Worm (Caenorhabditis elegans) whole organism, mixed stage, embryonic: ENCODE data around the gene M02D8.5.

Experiments
- M03D4.4 ChIP-seq: sonication (generic microtip); optimal IDR thresholded peaks from 2 replicates; lab custom pipeline; 2017; ENCODE audit warnings: mild to moderate bottlenecking, missing genetic modification characterization, missing compliant biosample characterization
- blmp-1 ChIP-seq: fragments of 150-350 bp; optimal IDR thresholded peaks from 2 replicates; lab custom pipeline; 2014; ENCODE audit warnings: missing biosample characterization, missing genetic modification characterization
- ceh-39 ChIP-seq: fragments of 150-350 bp; optimal IDR thresholded peaks from 2 replicates; lab custom pipeline; 2014; ENCODE audit warnings: missing biosample characterization, missing genetic modification characterization
- ceh-43 ChIP-seq: fragments of 200-800 bp; sonication (Bioruptor generic); optimal IDR thresholded peaks from 2 replicates; lab custom pipeline; 2018; ENCODE audit warnings: mild to moderate bottlenecking, missing genetic modification characterization, moderate library complexity, missing compliant biosample characterization
- ceh-83 ChIP-seq: fragments of 200-800 bp; sonication (Bioruptor generic); optimal IDR thresholded peaks from 2 replicates; lab custom pipeline; 2018; ENCODE audit warnings: mild to moderate bottlenecking, missing genetic modification characterization, missing compliant biosample characterization
- ces-1 ChIP-seq: fragments of 150-350 bp; optimal IDR thresholded peaks from 2 replicates; lab custom pipeline; 2014; ENCODE audit warnings: missing biosample characterization, missing genetic modification reagents, missing genetic modification characterization
- cnd-1 ChIP-seq: fragments of 200-800 bp; sonication (Bioruptor generic); optimal IDR thresholded peaks from 2 replicates; lab custom pipeline; 2018; ENCODE audit warnings: mild to moderate bottlenecking, missing genetic modification characterization, missing compliant biosample characterization
- drap-1 ChIP-seq: fragments of 200-800 bp; sonication (Bioruptor generic); optimal IDR thresholded peaks from 3 replicates; lab custom pipeline; 2018; ENCODE audit warnings: mild to moderate bottlenecking, missing genetic modification characterization, missing compliant biosample characterization
- elt-1 ChIP-seq: sonication (generic microtip); optimal IDR thresholded peaks from 2 replicates; lab custom pipeline; 2017; ENCODE audit warnings: missing genetic modification characterization, mild to moderate bottlenecking, missing compliant biosample characterization, antibody characterized with exemption, moderate library complexity, borderline replicate concordance; ENCODE audit not compliant: insufficient read depth
- elt-3 ChIP-seq: fragments of 150-350 bp; optimal IDR thresholded peaks from 2 replicates; lab custom pipeline; 2014; ENCODE audit warnings: missing biosample characterization, missing genetic modification characterization
- flh-1 ChIP-seq: fragments of 200-800 bp; sonication (Bioruptor generic); optimal IDR thresholded peaks from 2 replicates; lab custom pipeline; 2018; ENCODE audit warnings: mild to moderate bottlenecking, missing genetic modification characterization, moderate library complexity, missing compliant biosample characterization
- ham-2 ChIP-seq: fragments of 200-800 bp; sonication (Bioruptor generic); optimal IDR thresholded peaks from 2 replicates; lab custom pipeline; 2018; ENCODE audit warnings: mild to moderate bottlenecking, missing genetic modification characterization, missing compliant biosample characterization
- hlh-1 ChIP-seq: fragments of 150-350 bp; optimal IDR thresholded peaks from 2 replicates; lab custom pipeline; 2014; ENCODE audit warnings: missing biosample characterization, missing genetic modification reagents, missing genetic modification characterization
- lin-13 ChIP-seq: fragments of 150-350 bp; optimal IDR thresholded peaks from 2 replicates; lab custom pipeline; 2014; ENCODE audit warnings: missing biosample characterization, missing genetic modification characterization
- lin-32 ChIP-seq: fragments of 200-800 bp; sonication (Bioruptor generic); optimal IDR thresholded peaks from 2 replicates; lab custom pipeline; 2018; ENCODE audit warnings: mild to moderate bottlenecking, missing genetic modification characterization, missing compliant biosample characterization
- mab-5 ChIP-seq: fragments of 150-350 bp; optimal IDR thresholded peaks from 2 replicates; lab custom pipeline; 2014; ENCODE audit warnings: missing biosample characterization, missing genetic modification characterization
- mep-1 ChIP-seq: fragments of 150-350 bp; optimal IDR thresholded peaks from 2 replicates; lab custom pipeline; 2017; ENCODE audit warnings: missing biosample characterization, missing genetic modification reagents, missing genetic modification characterization, inconsistent platforms
- mls-2 ChIP-seq: sonication (generic microtip); optimal IDR thresholded peaks from 2 replicates; lab custom pipeline; 2016; ENCODE audit warnings: mild to moderate bottlenecking, missing genetic modification characterization, moderate library complexity, missing compliant biosample characterization
- nhr-12 ChIP-seq: fragments of 150-350 bp; optimal IDR thresholded peaks from 2 replicates; lab custom pipeline; 2014; ENCODE audit warnings: missing biosample characterization, missing genetic modification characterization
- nhr-2 ChIP-seq: fragments of 150-350 bp; optimal IDR thresholded peaks from 2 replicates; lab custom pipeline; 2014; ENCODE audit warnings: missing biosample characterization, missing genetic modification characterization
- nhr-237 ChIP-seq: fragments of 150-350 bp; optimal IDR thresholded peaks from 2 replicates; lab custom pipeline; 2014; ENCODE audit warnings: missing biosample characterization, missing genetic modification characterization
- nhr-28 ChIP-seq: fragments of 150-350 bp; optimal IDR thresholded peaks from 2 replicates; lab custom pipeline; 2014; ENCODE audit warnings: missing biosample characterization, missing genetic modification characterization
- pha-4 ChIP-seq: fragments of 150-350 bp; optimal IDR thresholded peaks from 2 replicates; lab custom pipeline; 2018; ENCODE audit warnings: missing biosample characterization, missing genetic modification reagents, missing genetic modification characterization
- sem-2 ChIP-seq: fragments of 200-800 bp; sonication (Bioruptor generic); optimal IDR thresholded peaks from 2 replicates; lab custom pipeline; 2018; ENCODE audit warnings: mild to moderate bottlenecking, missing genetic modification characterization, missing compliant biosample characterization
- snpc-4 ChIP-seq: fragments of 150-350 bp; optimal IDR thresholded peaks from 2 replicates; lab custom pipeline; 2014; ENCODE audit warnings: missing biosample characterization, missing genetic modification characterization
- sptf-1 ChIP-seq: sonication (generic microtip); optimal IDR thresholded peaks from 2 replicates; lab custom pipeline; 2017; ENCODE audit warnings: mild to moderate bottlenecking, missing genetic modification characterization, moderate library complexity, missing compliant biosample characterization
- tbx-8 ChIP-seq: fragments of 200-800 bp; sonication (Bioruptor generic); optimal IDR thresholded peaks from 2 replicates; lab custom pipeline; 2018; ENCODE audit warnings: mild to moderate bottlenecking, missing genetic modification characterization, moderate library complexity, missing compliant biosample characterization
- unc-120 ChIP-seq: sonication (generic microtip); optimal IDR thresholded peaks from 2 replicates; lab custom pipeline; 2017; ENCODE audit warnings: missing genetic modification characterization, missing compliant biosample characterization; ENCODE audit not compliant: poor library complexity, severe bottlenecking
- unc-39 ChIP-seq: fragments of 150-350 bp; optimal IDR thresholded peaks from 2 replicates; lab custom pipeline; 2014; ENCODE audit warnings: missing biosample characterization, missing genetic modification characterization
- unc-62 ChIP-seq: fragments of 150-350 bp; optimal IDR thresholded peaks from 2 replicates; lab custom pipeline; 2014; ENCODE audit warnings: missing biosample characterization, missing genetic modification reagents, missing genetic modification characterization
- zip-8 ChIP-seq: fragments of 150-350 bp; optimal IDR thresholded peaks from 2 replicates; lab custom pipeline; 2014; ENCODE audit warnings: missing biosample characterization, missing genetic modification characterization
- ztf-11 ChIP-seq: fragments of 150-350 bp; optimal IDR thresholded peaks from 2 replicates; lab custom pipeline; 2014; ENCODE audit warnings: missing biosample characterization, missing genetic modification characterization

The M02D8.5 gene

DNA sequence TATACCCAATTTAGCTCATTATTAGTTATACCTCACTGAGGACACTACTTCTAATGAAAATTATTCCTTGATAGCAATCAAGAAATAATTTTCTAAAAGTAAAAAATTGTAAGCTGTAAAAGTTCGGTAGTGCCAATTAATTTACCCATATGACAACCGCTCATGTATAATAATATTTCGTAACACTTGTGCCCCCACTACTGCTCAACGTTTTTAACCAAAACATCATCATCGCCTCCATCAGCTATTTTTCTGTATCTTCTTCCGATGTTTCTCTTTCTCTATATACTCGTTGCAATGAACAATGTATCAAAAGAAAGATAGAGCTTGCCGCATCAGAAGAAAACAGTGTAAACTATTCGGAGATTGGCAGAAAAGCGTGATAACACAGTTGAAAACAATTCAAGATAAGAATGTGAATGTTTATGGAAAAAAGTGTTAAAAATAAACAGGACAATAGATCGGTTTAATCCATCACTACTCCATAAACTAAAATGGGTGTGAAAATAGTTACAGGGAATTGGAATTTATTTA is 26.4 kb upstream of the M02D8.5 start:
- TF ChIP-seq zip-8 (tag; lab: Kevin White, UChicago) = no peak
- no peak for TF ChIP-seq ceh-39
- TF ChIP-seq ceh-83 (GFP tag; lab: Kevin White, UChicago) = no peak
- no peak for TF ChIP-seq elt-3 (tag; lab: Kevin White, UChicago)
- TF ChIP-seq unc-39 (tag; lab: Kevin White, UChicago) = no peak
- TF ChIP-seq hlh-1 (tag; lab: Kevin White, UChicago) = peak; percentile 35
- TF ChIP-seq ces-1 = no peak
- no peak for TF ChIP-seq sem-2 (GFP tag; lab: Kevin White, UChicago)
- TF ChIP-seq snpc-4 (tag; lab: Kevin White, UChicago) = no peak
- TF ChIP-seq mls-2 (tag; lab: Kevin White, UChicago) = no peak
- TF ChIP-seq nhr-2 = no peak
- TF ChIP-seq unc-120 (tag; lab: Kevin White, UChicago) = peak; percentile 27

DNA sequence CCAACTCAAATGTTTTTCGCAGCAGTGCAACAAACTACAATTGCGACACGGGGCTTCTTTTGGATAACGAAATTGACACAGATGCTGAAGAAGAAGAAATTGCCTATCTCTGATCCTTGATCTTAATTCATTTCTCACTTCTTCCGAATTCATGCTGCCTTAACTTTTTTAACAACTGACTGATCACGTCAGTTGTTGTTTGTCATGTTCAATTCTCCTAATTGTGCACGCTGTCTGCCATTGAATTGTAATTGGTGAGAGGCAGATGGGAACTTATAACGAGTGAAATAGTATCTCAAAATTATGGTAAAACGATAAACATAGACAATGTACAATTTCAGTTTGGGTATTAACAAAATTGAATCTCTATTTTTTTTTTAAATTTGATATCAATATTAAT is 25.3 kb upstream of the M02D8.5 start:
- TF ChIP-seq zip-8 (tag; lab: Kevin White, UChicago) = no peak
- TF ChIP-seq lin-13 (tag; lab: Kevin White, UChicago) = no peak
- no peak for TF ChIP-seq ztf-11 (tag; lab: Kevin White, UChicago)
- TF ChIP-seq ham-2 (GFP tag; lab: Kevin White, UChicago) = no peak
- peak; percentile 93 for TF ChIP-seq hlh-1 (tag; lab: Kevin White, UChicago)
- no peak for TF ChIP-seq sem-2 (GFP tag; lab: Kevin White, UChicago)

DNA sequence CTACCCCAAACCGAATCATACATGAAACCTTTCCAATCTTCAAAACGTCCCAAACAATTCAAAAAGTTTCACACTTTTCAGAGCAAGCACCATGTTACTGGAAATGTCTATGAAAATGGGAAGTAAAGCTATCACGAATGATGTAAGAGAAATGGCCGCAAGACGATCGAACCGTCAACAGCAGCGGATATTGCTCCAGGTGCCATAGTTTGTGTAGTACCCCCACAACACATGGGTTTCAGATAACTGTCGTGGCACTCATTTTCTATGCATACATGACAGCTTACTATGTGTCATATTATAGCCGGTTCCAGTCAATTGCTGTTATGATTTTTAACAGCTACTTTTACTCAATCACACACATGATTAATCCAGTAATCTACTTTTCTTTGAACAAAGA is 22.8 kb upstream of the M02D8.5 start, which contains the start of gene ZK721.3:
TSS of gene ZK721.3 (plus strand) at position 301 of the 400 bp plus-strand sequence.
- no peak for TF ChIP-seq nhr-12 (tag; lab: Kevin White, UChicago)
- TF ChIP-seq mab-5 (tag; lab: Kevin White, UChicago) = no peak
- TF ChIP-seq sptf-1 = no peak
- TF ChIP-seq mls-2 (tag; lab: Kevin White, UChicago) = no peak
- no peak for TF ChIP-seq elt-1 (tag; lab: Kevin White, UChicago)
- no peak for TF ChIP-seq ceh-43 (GFP tag; lab: Kevin White, UChicago)
- TF ChIP-seq zip-8 (tag; lab: Kevin White, UChicago) = no peak
- TF ChIP-seq ham-2 (GFP tag; lab: Kevin White, UChicago) = no peak
- TF ChIP-seq ceh-83 (GFP tag; lab: Kevin White, UChicago) = no peak
- no peak for TF ChIP-seq nhr-237 (tag; lab: Kevin White, UChicago)
- no peak for TF ChIP-seq mep-1 (tag; lab: Kevin White, UChicago)
- TF ChIP-seq lin-13 (tag; lab: Kevin White, UChicago) = no peak
- TF ChIP-seq lin-32 (GFP tag; lab: Kevin White, UChicago) = no peak
- TF ChIP-seq ces-1 = no peak
- no peak for TF ChIP-seq hlh-1 (tag; lab: Kevin White, UChicago)

DNA sequence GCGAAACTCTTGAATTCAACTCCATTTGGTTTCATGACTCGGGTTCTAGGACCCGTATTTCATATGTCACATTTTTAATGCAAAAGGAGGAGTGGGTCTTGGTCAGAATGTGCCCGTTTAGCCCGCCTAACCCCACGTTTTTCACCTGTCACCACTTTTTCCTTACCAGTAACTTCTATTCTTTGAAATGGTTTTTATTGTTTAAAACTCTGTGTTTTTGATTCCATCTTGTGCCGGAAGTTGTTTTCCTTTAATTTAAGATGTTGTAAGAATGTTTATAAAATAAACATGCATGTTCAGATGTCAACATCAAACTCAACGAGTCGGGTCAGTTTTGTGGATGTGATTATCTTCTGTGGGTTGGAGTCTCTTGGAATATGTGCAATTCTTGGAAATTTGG is 17.2 kb upstream of the M02D8.5 start, which contains the start of gene ZK721.4:
TSS of gene ZK721.4 (plus strand) at position 301 of the 400 bp plus-strand sequence.
- TF ChIP-seq lin-13 (tag; lab: Kevin White, UChicago) = no peak
- no peak for TF ChIP-seq nhr-28 (tag; lab: Kevin White, UChicago)
- TF ChIP-seq sem-2 (GFP tag; lab: Kevin White, UChicago) = no peak
- TF ChIP-seq ceh-39 = no peak
- TF ChIP-seq elt-1 (tag; lab: Kevin White, UChicago) = no peak
- no peak for TF ChIP-seq tbx-8 (GFP tag; lab: Kevin White, UChicago)
- TF ChIP-seq flh-1 = no peak

DNA sequence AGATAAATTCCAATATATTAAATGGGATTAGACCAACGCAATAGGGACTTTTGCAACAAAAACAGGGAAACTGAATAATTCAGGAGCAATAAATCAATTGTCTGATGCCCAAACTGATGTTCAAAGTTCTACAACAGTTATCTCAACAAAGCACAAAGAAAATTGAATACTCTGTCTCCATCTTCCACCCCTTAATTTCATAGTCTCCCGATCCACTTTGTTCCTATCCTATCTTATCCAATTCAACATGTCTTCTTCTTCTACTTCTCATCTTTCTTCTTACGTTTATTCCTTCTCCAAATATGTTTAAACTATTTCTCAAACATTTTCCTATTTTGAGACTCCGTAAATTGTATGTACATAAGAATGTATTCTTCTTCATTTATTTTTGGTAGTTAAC is 8.9 kb upstream of the M02D8.5 start:
- no peak for TF ChIP-seq ztf-11 (tag; lab: Kevin White, UChicago)
- TF ChIP-seq ces-1 = peak; percentile 88
- TF ChIP-seq unc-120 (tag; lab: Kevin White, UChicago) = no peak
- no peak for TF ChIP-seq flh-1
- TF ChIP-seq pha-4 = no peak

DNA sequence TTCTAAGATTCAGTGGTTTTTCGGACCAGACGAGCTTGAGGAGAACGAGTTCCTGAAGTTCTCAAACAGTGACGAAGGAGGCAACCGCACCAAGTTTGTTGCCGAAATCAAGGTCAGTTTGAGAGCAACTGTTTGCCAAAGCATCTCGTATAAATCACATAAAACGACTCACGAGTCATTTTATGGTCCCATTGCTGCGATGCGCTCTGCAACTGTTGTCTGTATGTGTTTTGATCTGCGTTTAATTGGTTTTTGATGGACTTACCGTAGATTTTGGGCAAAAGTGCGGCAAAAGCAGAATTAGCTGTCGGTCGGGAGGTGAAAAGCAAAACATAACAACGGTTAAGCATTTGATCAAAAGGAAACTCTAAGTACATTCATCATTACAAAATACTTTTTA is 2.6 kb upstream of the M02D8.5 start:
- TF ChIP-seq sem-2 (GFP tag; lab: Kevin White, UChicago) (no peak), unc-39 (tag; lab: Kevin White, UChicago) (no peak), unc-62 (GFP tag; lab: Kevin White, UChicago) (peak; percentile 13), ceh-83 (GFP tag; lab: Kevin White, UChicago) (no peak), ztf-11 (tag; lab: Kevin White, UChicago) (no peak), blmp-1 (tag; lab: Kevin White, UChicago) (no peak), cnd-1 (tag; lab: Kevin White, UChicago) (no peak), unc-120 (tag; lab: Kevin White, UChicago) (no peak), pha-4 (no peak), ces-1 (no peak), lin-32 (GFP tag; lab: Kevin White, UChicago) (no peak), M03D4.4 (tag; lab: Kevin White, UChicago) (no peak), ham-2 (GFP tag; lab: Kevin White, UChicago) (no peak), hlh-1 (tag; lab: Kevin White, UChicago) (peak; percentile 81), flh-1 (no peak), drap-1 (GFP tag; lab: Kevin White, UChicago) (no peak)
